Worm (Caenorhabditis elegans): Measurements from ENCODE around the gene T21D12.14.
A peak's percentile ranks its signal among the peaks of the same experiment; 100 is the strongest.

DNA sequence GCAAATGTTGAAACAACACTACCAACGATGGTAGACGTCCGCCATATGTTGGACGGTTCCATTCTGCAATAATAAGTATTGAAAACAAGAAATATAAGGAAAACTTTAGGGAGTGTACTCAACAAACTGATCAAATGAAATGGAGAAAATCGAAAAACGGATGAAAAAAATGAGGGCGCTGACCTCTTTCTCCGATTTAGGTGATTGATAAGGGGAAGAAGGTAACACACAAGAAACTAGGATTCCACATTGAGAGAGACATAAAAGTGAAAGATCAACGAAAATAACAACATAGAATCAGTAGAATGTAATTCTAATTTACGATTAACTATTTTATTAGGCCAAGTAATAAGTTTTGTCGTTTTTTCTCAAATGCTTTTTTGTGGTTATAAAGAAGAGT, 28.8 kb downstream of the T21D12.14 start, which contains the start of gene dpy-9:
- no peak for TF ChIP-seq skn-1 (tag; optimal IDR thresholded peaks at IDR 0.05)
- TF ChIP-seq ztf-4 (tag; optimal IDR thresholded peaks at IDR 0.05) = no peak
- TF ChIP-seq blmp-1 (tag; optimal IDR thresholded peaks at IDR 0.05; ENCODE audit: insufficient read depth) = peak; percentile 18
- TF ChIP-seq nhr-12 (tag; optimal IDR thresholded peaks at IDR 0.05) = no peak
- TF ChIP-seq ama-1 (optimal IDR thresholded peaks at IDR 0.05) = no peak
- no peak for TF ChIP-seq ztf-11 (tag; optimal IDR thresholded peaks at IDR 0.05)
- no peak for TF ChIP-seq lin-39 (tag; optimal IDR thresholded peaks at IDR 0.05)
- TF ChIP-seq elt-1 (tag; optimal IDR thresholded peaks at IDR 0.05) = no peak
- no peak for TF ChIP-seq mdl-1 (tag; optimal IDR thresholded peaks at IDR 0.05)
- no peak for TF ChIP-seq nhr-77 (tag; optimal IDR thresholded peaks at IDR 0.05)

Data from whole organism, L2 larva.